Worm (Caenorhabditis elegans) whole organism, mixed stage, embryonic: ENCODE data around the gene M02B1.4.

ENCODE experiments used
- elt-3 ChIP-seq: fragments of 150-350 bp; optimal IDR thresholded peaks from 2 replicates; lab custom pipeline; 2014; ENCODE audit warnings: missing biosample characterization, missing genetic modification characterization
- lin-13 ChIP-seq: fragments of 150-350 bp; optimal IDR thresholded peaks from 2 replicates; lab custom pipeline; 2014; ENCODE audit warnings: missing biosample characterization, missing genetic modification characterization
- mab-5 ChIP-seq: fragments of 150-350 bp; optimal IDR thresholded peaks from 2 replicates; lab custom pipeline; 2014; ENCODE audit warnings: missing biosample characterization, missing genetic modification characterization
- nhr-12 ChIP-seq: fragments of 150-350 bp; optimal IDR thresholded peaks from 2 replicates; lab custom pipeline; 2014; ENCODE audit warnings: missing biosample characterization, missing genetic modification characterization
- nhr-237 ChIP-seq: fragments of 150-350 bp; optimal IDR thresholded peaks from 2 replicates; lab custom pipeline; 2014; ENCODE audit warnings: missing biosample characterization, missing genetic modification characterization
- pha-4 ChIP-seq: fragments of 150-350 bp; optimal IDR thresholded peaks from 2 replicates; lab custom pipeline; 2018; ENCODE audit warnings: missing biosample characterization, missing genetic modification reagents, missing genetic modification characterization
- snpc-4 ChIP-seq: fragments of 150-350 bp; optimal IDR thresholded peaks from 2 replicates; lab custom pipeline; 2014; ENCODE audit warnings: missing biosample characterization, missing genetic modification characterization
- tbx-8 ChIP-seq: fragments of 200-800 bp; sonication (Bioruptor generic); optimal IDR thresholded peaks from 2 replicates; lab custom pipeline; 2018; ENCODE audit warnings: mild to moderate bottlenecking, missing genetic modification characterization, moderate library complexity, missing compliant biosample characterization
- unc-39 ChIP-seq: fragments of 150-350 bp; optimal IDR thresholded peaks from 2 replicates; lab custom pipeline; 2014; ENCODE audit warnings: missing biosample characterization, missing genetic modification characterization
- unc-62 ChIP-seq: fragments of 150-350 bp; optimal IDR thresholded peaks from 2 replicates; lab custom pipeline; 2014; ENCODE audit warnings: missing biosample characterization, missing genetic modification reagents, missing genetic modification characterization
- ztf-11 ChIP-seq: fragments of 150-350 bp; optimal IDR thresholded peaks from 2 replicates; lab custom pipeline; 2014; ENCODE audit warnings: missing biosample characterization, missing genetic modification characterization

- TF ChIP-seq lin-13 (tag; lab: Kevin White, UChicago): no peak
- TF ChIP-seq nhr-237 (tag; lab: Kevin White, UChicago): no peak
- TF ChIP-seq tbx-8: no peak
- no peak for TF ChIP-seq nhr-12 (tag; lab: Kevin White, UChicago)
- TF ChIP-seq unc-62 (GFP tag; lab: Kevin White, UChicago): no peak
- TF ChIP-seq unc-39 (tag; lab: Kevin White, UChicago): no peak
- no peak for TF ChIP-seq pha-4
- no peak for TF ChIP-seq mab-5
- no peak for TF ChIP-seq snpc-4 (tag; lab: Kevin White, UChicago)
- TF ChIP-seq ztf-11: no peak
- no peak for TF ChIP-seq elt-3 (tag; lab: Kevin White, UChicago)
Measured at ce11 chrIV:12842895-12843294, 17.8 kb upstream of the M02B1.4 start.
